Worm (Caenorhabditis elegans) whole organism, L4/young adult: ENCODE results near the gene F42H10.2.

Experiments
- W03F9.2 ChIP-seq: fragments of 150-350 bp; optimal IDR thresholded peaks from 2 replicates; lab custom pipeline; 2014; ENCODE audit warnings: missing biosample characterization, missing genetic modification characterization
- dao-5 ChIP-seq: sonication (generic microtip); optimal IDR thresholded peaks from 2 replicates; lab custom pipeline; 2016; ENCODE audit warnings: missing genotype, missing genetic modification characterization, moderate library complexity, missing compliant biosample characterization
- him-1 ChIP-seq: sonication (generic microtip); optimal IDR thresholded peaks from 2 replicates; lab custom pipeline; 2016; ENCODE audit warnings: missing genotype, missing genetic modification reagents, missing genetic modification characterization, missing compliant biosample characterization

DNA sequence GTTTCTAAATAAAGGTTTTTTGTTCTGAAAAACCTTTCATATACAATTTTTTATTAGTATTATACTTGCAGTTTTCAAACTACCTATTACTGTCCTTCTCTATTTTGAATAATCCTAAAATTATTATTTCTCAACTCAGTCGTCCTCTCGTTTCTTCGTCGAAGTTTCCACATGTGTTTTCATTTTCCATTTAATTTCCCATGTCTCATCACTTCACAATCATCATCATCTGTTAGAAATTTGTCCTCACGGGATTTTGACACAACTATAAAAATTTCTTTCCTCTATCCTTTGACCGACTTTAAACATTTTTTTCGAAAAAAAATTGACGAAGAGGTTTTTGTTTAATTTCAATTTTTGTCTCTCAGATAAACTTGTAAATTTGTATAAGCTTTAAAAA, 45.0 kb downstream of the F42H10.2 start:
- TF ChIP-seq him-1 (tag; lab: Kevin White, UChicago), result no peak
- no peak for TF ChIP-seq W03F9.2
- TF ChIP-seq dao-5 (tag; lab: Kevin White, UChicago), result no peak
